Worm (Caenorhabditis elegans) whole organism, L3 larva: Measurements from ENCODE around the gene C06A1.7.
A peak's percentile ranks its signal among the peaks of the same experiment; 100 is the strongest.

Experiments used
- R02D3.7 ChIP-seq: fragments of 150-350 bp; optimal IDR thresholded peaks from 2 replicates; lab custom pipeline; 2014; ENCODE audit warnings: missing biosample characterization, missing genetic modification characterization
- ZK546.5 ChIP-seq: sonication (generic microtip); optimal IDR thresholded peaks from 2 replicates; lab custom pipeline; 2017; ENCODE audit warnings: missing biosample characterization, missing genetic modification characterization
- aly-2 ChIP-seq: fragments of 150-350 bp; optimal IDR thresholded peaks from 2 replicates; lab custom pipeline; 2014; ENCODE audit warnings: missing biosample characterization, missing genetic modification characterization
- ama-1 ChIP-seq: fragments of 150-350 bp; optimal IDR thresholded peaks from 2 replicates; lab custom pipeline; 2018
- ceh-16 ChIP-seq: sonication (generic microtip); optimal IDR thresholded peaks from 2 replicates; lab custom pipeline; 2017; ENCODE audit warnings: missing biosample characterization, missing genetic modification characterization
- ceh-28 ChIP-seq: fragments of 150-350 bp; optimal IDR thresholded peaks from 2 replicates; lab custom pipeline; 2014; ENCODE audit warnings: missing biosample characterization, missing genetic modification reagents, missing genetic modification characterization
- ceh-82 ChIP-seq: fragments of 150-350 bp; optimal IDR thresholded peaks from 2 replicates; lab custom pipeline; 2014; ENCODE audit warnings: missing biosample characterization, missing genetic modification characterization
- ceh-9 ChIP-seq: sonication (generic microtip); optimal IDR thresholded peaks from 2 replicates; lab custom pipeline; 2018; ENCODE audit warnings: missing biosample characterization, missing genetic modification characterization
- daf-12 ChIP-seq: fragments of 150-350 bp; optimal IDR thresholded peaks from 2 replicates; lab custom pipeline; 2014; ENCODE audit warnings: missing biosample characterization, missing genetic modification reagents, missing genetic modification characterization
- egl-27 ChIP-seq: sonication (generic microtip); optimal IDR thresholded peaks from 4 replicates; lab custom pipeline; 2017; ENCODE audit warnings: missing biosample characterization, missing genetic modification reagents, missing genetic modification characterization
- egl-5 ChIP-seq: fragments of 150-350 bp; optimal IDR thresholded peaks from 2 replicates; lab custom pipeline; 2017; ENCODE audit warnings: missing biosample characterization, missing genetic modification reagents, missing genetic modification characterization, inconsistent platforms
- elt-1 ChIP-seq: fragments of 150-350 bp; optimal IDR thresholded peaks from 2 replicates; lab custom pipeline; 2014; ENCODE audit warnings: missing biosample characterization, missing genetic modification characterization
- elt-2 ChIP-seq: sonication (generic microtip); optimal IDR thresholded peaks from 2 replicates; lab custom pipeline; 2016; ENCODE audit warnings: missing genetic modification reagents, mild to moderate bottlenecking, missing genetic modification characterization, missing compliant biosample characterization
- elt-3 ChIP-seq, 3 experiments: fragments of 150-350 bp in 1 of 3; sonication (generic microtip) in 2 of 3; optimal IDR thresholded peaks; 2 replicates in 2 of 3; 4 replicates in 1 of 3; lab custom pipeline; 2014 to 2017; ENCODE audit warnings: missing biosample characterization in 3 of 3, missing genetic modification characterization in 3 of 3
- eor-1 ChIP-seq, 2 experiments: fragments of 150-350 bp; optimal IDR thresholded peaks; 2 replicates each; lab custom pipeline; 2014 to 2018; ENCODE audit warnings: missing biosample characterization in 2 of 2, missing genetic modification characterization in 2 of 2
- fkh-10 ChIP-seq: sonication (generic microtip); optimal IDR thresholded peaks from 2 replicates; lab custom pipeline; 2017; ENCODE audit warnings: missing biosample characterization, missing genetic modification reagents, missing genetic modification characterization
- fkh-2 ChIP-seq: fragments of 150-350 bp; optimal IDR thresholded peaks from 2 replicates; lab custom pipeline; 2014; ENCODE audit warnings: missing biosample characterization, missing genetic modification reagents, missing genetic modification characterization
- fos-1 ChIP-seq: fragments of 150-350 bp; optimal IDR thresholded peaks from 2 replicates; lab custom pipeline; 2014; ENCODE audit warnings: missing biosample characterization, missing genetic modification characterization
- hmg-11 ChIP-seq: sonication (generic microtip); optimal IDR thresholded peaks from 2 replicates; lab custom pipeline; 2016; ENCODE audit warnings: missing genetic modification characterization, missing compliant biosample characterization
- jun-1 ChIP-seq: fragments of 150-350 bp; optimal IDR thresholded peaks from 2 replicates; lab custom pipeline; 2014; ENCODE audit warnings: missing biosample characterization, missing genetic modification reagents, missing genetic modification characterization
- lin-15B ChIP-seq: fragments of 150-350 bp; optimal IDR thresholded peaks from 2 replicates; lab custom pipeline; 2014; ENCODE audit warnings: missing biosample characterization, missing genetic modification characterization
- lin-39 ChIP-seq: fragments of 150-350 bp; optimal IDR thresholded peaks from 2 replicates; lab custom pipeline; 2018; ENCODE audit warnings: missing biosample characterization, missing genetic modification reagents, missing genetic modification characterization
- lsy-12 ChIP-seq: sonication (generic microtip); optimal IDR thresholded peaks from 2 replicates; lab custom pipeline; 2016; ENCODE audit warnings: mild to moderate bottlenecking, missing genetic modification characterization, missing compliant biosample characterization
- mdl-1 ChIP-seq: fragments of 150-350 bp; optimal IDR thresholded peaks from 2 replicates; lab custom pipeline; 2014; ENCODE audit warnings: missing biosample characterization, missing genetic modification characterization
- mml-1 ChIP-seq: fragments of 150-350 bp; sonication (generic microtip); optimal IDR thresholded peaks from 3 replicates; lab custom pipeline; 2014; ENCODE audit warnings: missing biosample characterization, missing genetic modification characterization
- nfya-1 ChIP-seq: sonication (generic microtip); optimal IDR thresholded peaks from 2 replicates; lab custom pipeline; 2017; ENCODE audit warnings: missing genetic modification characterization, mild to moderate bottlenecking, missing compliant biosample characterization, antibody characterized with exemption, moderate library complexity; ENCODE audit not compliant: insufficient read depth
- nhr-11 ChIP-seq: fragments of 150-350 bp; optimal IDR thresholded peaks from 2 replicates; lab custom pipeline; 2014; ENCODE audit warnings: missing biosample characterization, missing genetic modification characterization
- nhr-12 ChIP-seq: fragments of 150-350 bp; optimal IDR thresholded peaks from 2 replicates; lab custom pipeline; 2014; ENCODE audit warnings: missing biosample characterization, missing genetic modification characterization
- nhr-23 ChIP-seq: fragments of 150-350 bp; optimal IDR thresholded peaks from 2 replicates; lab custom pipeline; 2014; ENCODE audit warnings: missing biosample characterization, missing genetic modification reagents, missing genetic modification characterization
- nhr-237 ChIP-seq: fragments of 150-350 bp; optimal IDR thresholded peaks from 2 replicates; lab custom pipeline; 2014; ENCODE audit warnings: missing biosample characterization, missing genetic modification characterization
- nhr-25 ChIP-seq: sonication (generic microtip); optimal IDR thresholded peaks from 2 replicates; lab custom pipeline; 2017; ENCODE audit warnings: missing biosample characterization, missing genetic modification characterization
- nhr-28 ChIP-seq: fragments of 150-350 bp; optimal IDR thresholded peaks from 2 replicates; lab custom pipeline; 2014; ENCODE audit warnings: missing biosample characterization, missing genetic modification characterization
- nhr-43 ChIP-seq: sonication (generic microtip); optimal IDR thresholded peaks from 2 replicates; lab custom pipeline; 2016; ENCODE audit warnings: mild to moderate bottlenecking, missing genetic modification characterization, missing compliant biosample characterization; ENCODE audit not compliant: poor library complexity, severe bottlenecking
- nhr-67 ChIP-seq: fragments of 150-350 bp; optimal IDR thresholded peaks from 2 replicates; lab custom pipeline; 2014; ENCODE audit warnings: missing biosample characterization, missing genetic modification characterization
- nhr-76 ChIP-seq: fragments of 150-350 bp; sonication (generic microtip); optimal IDR thresholded peaks from 5 replicates; lab custom pipeline; 2014; ENCODE audit warnings: missing biosample characterization, missing genetic modification characterization
- nhr-77 ChIP-seq: fragments of 150-350 bp; optimal IDR thresholded peaks from 2 replicates; lab custom pipeline; 2014; ENCODE audit warnings: missing biosample characterization, missing genetic modification characterization
- pha-4 ChIP-seq: fragments of 150-350 bp; optimal IDR thresholded peaks from 2 replicates; lab custom pipeline; 2014; ENCODE audit warnings: missing biosample characterization, missing genetic modification reagents, missing genetic modification characterization
- pqm-1 ChIP-seq: fragments of 150-350 bp; optimal IDR thresholded peaks from 2 replicates; lab custom pipeline; 2017; ENCODE audit warnings: missing biosample characterization, missing genetic modification characterization, inconsistent platforms
- sea-2 ChIP-seq: fragments of 150-350 bp; sonication (generic microtip); optimal IDR thresholded peaks from 4 replicates; lab custom pipeline; 2014; ENCODE audit warnings: missing biosample characterization, missing genetic modification reagents, missing genetic modification characterization
- skn-1 ChIP-seq: fragments of 150-350 bp; optimal IDR thresholded peaks from 2 replicates; lab custom pipeline; 2014; ENCODE audit warnings: missing biosample characterization, missing genetic modification characterization
- snpc-4 ChIP-seq: fragments of 150-350 bp; optimal IDR thresholded peaks from 2 replicates; lab custom pipeline; 2014; ENCODE audit warnings: missing biosample characterization, missing genetic modification characterization
- tbx-2 ChIP-seq: sonication (generic microtip); optimal IDR thresholded peaks from 2 replicates; lab custom pipeline; 2016; ENCODE audit warnings: mild to moderate bottlenecking, missing genetic modification characterization, missing compliant biosample characterization
- unc-39 ChIP-seq: sonication (generic microtip); optimal IDR thresholded peaks from 4 replicates; lab custom pipeline; 2017; ENCODE audit warnings: missing biosample characterization, missing genetic modification characterization
- unc-62 ChIP-seq: fragments of 150-350 bp; sonication (generic microtip); optimal IDR thresholded peaks from 4 replicates; lab custom pipeline; 2014; ENCODE audit warnings: missing biosample characterization, missing genetic modification reagents, missing genetic modification characterization
- zag-1 ChIP-seq: fragments of 150-350 bp; optimal IDR thresholded peaks from 2 replicates; lab custom pipeline; 2014; ENCODE audit warnings: missing biosample characterization, missing genetic modification characterization
- ztf-11 ChIP-seq: fragments of 150-350 bp; optimal IDR thresholded peaks from 2 replicates; lab custom pipeline; 2014; ENCODE audit warnings: missing biosample characterization, missing genetic modification characterization
- ztf-4 ChIP-seq: fragments of 150-350 bp; optimal IDR thresholded peaks from 2 replicates; lab custom pipeline; 2014; ENCODE audit warnings: missing biosample characterization, missing genetic modification characterization

C06A1.7 gene

ce11 chrII:10548778-10549671, 15.7 kb upstream of the C06A1.7 start:
- TF ChIP-seq skn-1 (tag; lab: Kevin White, UChicago) (peak; percentile 46), lsy-12 (tag; lab: Kevin White, UChicago) (peak; percentile 60), pqm-1 (peak; percentile 63), daf-12 (tag; lab: Kevin White, UChicago) (no peak), nhr-43 (tag; lab: Kevin White, UChicago) (peak; percentile 80), ZK546.5 (tag; lab: Kevin White, UChicago) (no peak), hmg-11 (tag; lab: Kevin White, UChicago) (peak; percentile 78), nhr-11 (peak; percentile 84), zag-1 (tag; lab: Kevin White, UChicago) (no peak), fos-1 (peak; percentile 48), mdl-1 (tag; lab: Kevin White, UChicago) (peak; percentile 89), lin-39 (tag; lab: Kevin White, UChicago) (peak; percentile 88), unc-62 (GFP tag; lab: Kevin White, UChicago) (peak; percentile 61), ama-1 (peak; percentile 99), elt-3 (tag; optimal IDR thresholded peaks at IDR 0.05; lab: Kevin White, UChicago) (no peak), mml-1 (tag; lab: Kevin White, UChicago) (no peak), snpc-4 (tag; lab: Kevin White, UChicago) (peak; percentile 74), jun-1 (tag; lab: Kevin White, UChicago) (peak; percentile 72), nhr-67 (tag; lab: Kevin White, UChicago) (no peak), nhr-28 (no peak), pha-4 (tag; lab: Kevin White, UChicago) (peak; percentile 90), nhr-237 (tag; lab: Kevin White, UChicago) (no peak), ceh-82 (tag; lab: Kevin White, UChicago) (no peak), elt-1 (tag; lab: Kevin White, UChicago) (peak; percentile 32), ceh-28 (peak; percentile 68), sea-2 (GFP tag; lab: Kevin White, UChicago) (peak; percentile 34), ztf-11 (no peak), elt-2 (tag; lab: Kevin White, UChicago) (peak; percentile 62), nhr-76 (no peak), aly-2 (tag; lab: Kevin White, UChicago) (no peak), nhr-25 (tag; lab: Kevin White, UChicago) (peak; percentile 84), ceh-9 (tag; lab: Kevin White, UChicago) (no peak), nhr-23 (peak; percentile 78), nhr-77 (tag; lab: Kevin White, UChicago) (no peak), fkh-2 (tag; lab: Kevin White, UChicago) (no peak), eor-1 (tag; optimal IDR thresholded peaks at IDR 0.05; lab: Kevin White, UChicago) (no peak), ztf-4 (no peak), lin-15B (tag; lab: Kevin White, UChicago) (peak; percentile 63), unc-39 (no peak), R02D3.7 (peak; percentile 62), nfya-1 (tag; lab: Kevin White, UChicago) (peak; percentile 90), ceh-16 (tag; lab: Kevin White, UChicago) (no peak), tbx-2 (tag; lab: Kevin White, UChicago) (peak; percentile 37), fkh-10 (peak; percentile 93), egl-27 (tag; lab: Kevin White, UChicago) (peak; percentile 64), nhr-12 (no peak), egl-5 (peak; percentile 44)
